Worm (Caenorhabditis elegans) whole organism, L1 larva: ENCODE measurements around the gene ubc-19.

Source experiments
- ceh-88 ChIP-seq: fragments of 200-800 bp; sonication (Bioruptor generic); IDR thresholded peaks from 2 replicates; pipeline ENCODE4 v1.3.6; 2022; ENCODE audit warnings: missing genetic modification characterization, missing compliant biosample characterization
- egl-27 ChIP-seq, 2 experiments: fragments of 150-350 bp in 1 of 2; sonication (generic microtip); optimal IDR thresholded peaks; 3 replicates each; lab custom pipeline; 2017 to 2018; ENCODE audit warnings: missing biosample characterization in 2 of 2, missing genetic modification characterization in 2 of 2, missing genetic modification reagents in 2 of 2
- elt-3 ChIP-seq, 6 experiments: fragments of 150-350 bp in 1 of 6; sonication (generic microtip); optimal IDR thresholded peaks; 2 replicates each; lab custom pipeline; 2017 to 2018; ENCODE audit warnings: missing biosample characterization in 6 of 6, missing genetic modification characterization in 6 of 6, inconsistent platforms in 1 of 6
- lin-39 ChIP-seq: fragments of 150-350 bp; optimal IDR thresholded peaks from 2 replicates; lab custom pipeline; 2014; ENCODE audit warnings: missing biosample characterization, missing genetic modification reagents, missing genetic modification characterization
- lsy-2 ChIP-seq, 2 experiments: fragments of 150-350 bp; optimal IDR thresholded peaks; 2 replicates each; lab custom pipeline; 2014; ENCODE audit warnings: missing biosample characterization in 2 of 2, missing genetic modification characterization in 2 of 2
- mdl-1 ChIP-seq, 2 experiments: fragments of 150-350 bp; optimal IDR thresholded peaks; 2 replicates each; lab custom pipeline; 2014 to 2017; ENCODE audit warnings: missing biosample characterization in 2 of 2, missing genetic modification characterization in 2 of 2, inconsistent platforms in 1 of 2
- nhr-76 ChIP-seq: sonication (generic microtip); optimal IDR thresholded peaks from 2 replicates; lab custom pipeline; 2017; ENCODE audit warnings: missing biosample characterization, missing genetic modification characterization
- pag-3 ChIP-seq: sonication (generic microtip); optimal IDR thresholded peaks from 2 replicates; lab custom pipeline; 2017; ENCODE audit warnings: missing genetic modification characterization, mild to moderate bottlenecking, missing compliant biosample characterization, antibody characterized with exemption, borderline replicate concordance; ENCODE audit not compliant: insufficient read depth
- skn-1 ChIP-seq: fragments of 150-350 bp; optimal IDR thresholded peaks from 2 replicates; lab custom pipeline; 2014; ENCODE audit warnings: missing biosample characterization, missing genetic modification characterization
- tbx-2 ChIP-seq: sonication (generic microtip); optimal IDR thresholded peaks from 2 replicates; lab custom pipeline; 2016; ENCODE audit warnings: missing genetic modification characterization, missing compliant biosample characterization
- unc-62 ChIP-seq: fragments of 150-350 bp; optimal IDR thresholded peaks from 2 replicates; lab custom pipeline; 2014; ENCODE audit warnings: missing biosample characterization, missing genetic modification reagents, missing genetic modification characterization

DNA sequence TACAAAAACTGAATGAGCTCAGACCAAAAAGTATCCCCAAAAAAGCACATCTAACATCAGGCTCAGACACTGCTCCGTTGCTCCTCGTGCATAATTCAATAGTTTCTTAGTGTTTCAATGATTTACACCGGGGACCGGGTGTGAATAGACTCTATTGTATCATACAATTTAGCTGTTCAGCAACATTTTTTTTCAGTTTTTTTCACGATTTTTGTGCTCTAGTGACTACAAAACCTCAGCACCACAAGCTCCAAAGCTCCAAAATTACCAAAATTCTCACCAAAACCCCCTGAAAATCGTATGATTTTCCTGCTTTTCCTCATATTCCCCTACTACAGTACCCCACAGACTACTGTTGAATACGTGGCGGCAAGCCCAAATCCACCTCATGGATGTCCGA lies 39.5 kb downstream of the ubc-19 start, which contains the start of gene egas-2:
- TF ChIP-seq egl-27 (tag; optimal IDR thresholded peaks at IDR 0.05; lab: Kevin White, UChicago) (no peak), elt-3 (tag; optimal IDR thresholded peaks at IDR 0.05; lab: Kevin White, UChicago) (no peak), skn-1 (tag; lab: Kevin White, UChicago) (no peak), pag-3 (tag; lab: Kevin White, UChicago) (no peak), ceh-88 (no peak), lsy-2 (tag; optimal IDR thresholded peaks at IDR 0.05; lab: Kevin White, UChicago) (no peak), unc-62 (GFP tag; lab: Kevin White, UChicago) (no peak), mdl-1 (tag; optimal IDR thresholded peaks at IDR 0.05; lab: Kevin White, UChicago) (no peak), tbx-2 (tag; lab: Kevin White, UChicago) (no peak), lin-39 (tag; lab: Kevin White, UChicago) (no peak), nhr-76 (tag; lab: Kevin White, UChicago) (no peak)
